Worm (Caenorhabditis elegans): Measurements from ENCODE around the gene nspc-13.

nspc-13 gene

DNA sequence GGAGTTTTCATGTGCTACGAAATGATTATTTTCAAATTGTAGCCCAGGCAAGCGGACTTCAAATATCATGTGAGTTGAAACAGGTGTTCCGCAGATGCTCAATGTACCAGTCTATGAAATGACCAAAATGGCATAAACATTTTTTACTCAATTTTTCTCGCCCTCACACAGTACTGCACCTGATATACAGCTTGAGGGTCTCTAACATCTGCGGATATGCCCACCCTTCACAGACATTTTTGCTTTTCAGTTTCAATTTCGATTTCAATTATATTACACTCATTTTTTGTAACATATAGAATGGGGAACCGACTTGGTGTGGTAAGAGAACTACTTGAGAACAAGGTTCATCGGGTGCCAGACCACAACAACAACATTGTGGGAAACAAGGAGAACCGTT, 10.5 kb upstream of the nspc-13 start, which contains the start of gene F42F12.11:
F42F12.11 (plus strand) TSS at position 301 of the 400 bp plus-strand sequence.
- TF ChIP-seq unc-62 (GFP tag; optimal IDR thresholded peaks at IDR 0.05) = no peak

ce11 chrX:12347822-12348221, 9.4 kb upstream of the nspc-13 start:
- no peak for TF ChIP-seq unc-62 (GFP tag; optimal IDR thresholded peaks at IDR 0.05)

ce11 chrX:12348329-12348728, 8.9 kb upstream of the nspc-13 start, which contains the start of gene F42F12.14:
Gene F42F12.14 (plus strand): TSS chrX:12348629.
- no peak for TF ChIP-seq unc-62 (GFP tag; optimal IDR thresholded peaks at IDR 0.05)

ce11 chrX:12350207-12350606, 7.0 kb upstream of the nspc-13 start, which contains the start of gene F42F12.3:
Gene F42F12.3 (plus strand): TSS chrX:12350578.
- TF ChIP-seq unc-62 (GFP tag; optimal IDR thresholded peaks at IDR 0.05) = no peak

ce11 chrX:12352872-12353271, 4.4 kb upstream of the nspc-13 start, which contains the start of gene F42F12.4:
Gene F42F12.4 (minus strand): TSS chrX:12352947.
- no peak for TF ChIP-seq unc-62 (GFP tag; optimal IDR thresholded peaks at IDR 0.05)

- no peak for TF ChIP-seq unc-62 (GFP tag; optimal IDR thresholded peaks at IDR 0.05)
Measured at ce11 chrX:12356581-12356980, 646 bp upstream of the nspc-13 start, which contains the start of gene nspc-12. Gene nspc-12 (minus strand): TSS chrX:12356681.

DNA sequence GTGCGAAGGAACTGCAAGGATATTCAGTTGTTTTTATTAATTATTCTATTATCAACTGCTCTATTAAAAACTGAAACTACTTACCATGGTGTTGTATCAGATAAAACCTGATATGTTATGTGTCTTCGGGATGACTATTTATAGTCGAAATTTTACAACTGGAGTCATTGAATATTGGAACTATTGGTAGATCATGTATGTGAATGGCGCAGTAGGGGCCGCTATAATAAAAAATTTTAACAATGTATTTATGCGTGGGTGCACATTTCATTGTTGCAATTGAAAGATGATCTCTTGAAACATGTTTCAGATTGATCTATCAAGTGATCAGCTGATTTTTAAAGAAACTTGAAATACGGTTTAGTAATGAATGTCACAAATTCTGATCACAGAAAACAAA, 1.7 kb downstream of the nspc-13 start, which contains the start of gene nspc-14:
nspc-14 (minus strand) TSS at position 101 of the 400 bp plus-strand sequence.
- no peak for TF ChIP-seq unc-62 (GFP tag; optimal IDR thresholded peaks at IDR 0.05)

- no peak for TF ChIP-seq unc-62 (GFP tag; optimal IDR thresholded peaks at IDR 0.05)
Measured at ce11 chrX:12360444-12360843, 3.2 kb downstream of the nspc-13 start, which contains the start of the genes nspc-15 and F19H6.6. Gene nspc-15 (plus strand): TSS chrX:12360744. Gene F19H6.6 (plus strand): TSS chrX:12360827.

DNA sequence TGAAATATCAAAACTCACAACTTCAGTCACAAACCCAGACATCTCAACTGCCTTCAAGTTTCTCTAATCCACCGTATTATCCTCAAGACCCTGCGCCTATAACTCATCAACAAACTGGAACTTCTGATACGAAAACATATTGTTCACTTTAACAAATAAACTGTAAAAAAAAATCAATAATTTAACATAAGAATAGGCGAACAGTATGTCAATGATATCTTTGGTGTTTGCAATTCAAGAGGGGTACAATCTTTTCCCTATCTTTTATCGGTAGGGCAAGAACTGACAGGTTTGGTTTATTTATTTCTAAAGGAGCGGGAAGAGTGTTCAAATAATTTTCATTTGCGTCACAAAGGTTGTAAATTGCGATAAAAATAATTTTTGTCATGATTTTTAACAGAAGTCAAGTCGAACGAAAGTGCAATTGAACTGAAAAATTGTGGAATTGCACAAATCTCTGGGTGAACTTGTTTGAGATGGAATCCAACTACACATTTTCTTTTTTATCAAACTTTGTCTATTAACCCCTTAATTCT, 5.8 kb downstream of the nspc-13 start:
- peak; percentile 33 for TF ChIP-seq unc-62 (GFP tag; optimal IDR thresholded peaks at IDR 0.05)

DNA sequence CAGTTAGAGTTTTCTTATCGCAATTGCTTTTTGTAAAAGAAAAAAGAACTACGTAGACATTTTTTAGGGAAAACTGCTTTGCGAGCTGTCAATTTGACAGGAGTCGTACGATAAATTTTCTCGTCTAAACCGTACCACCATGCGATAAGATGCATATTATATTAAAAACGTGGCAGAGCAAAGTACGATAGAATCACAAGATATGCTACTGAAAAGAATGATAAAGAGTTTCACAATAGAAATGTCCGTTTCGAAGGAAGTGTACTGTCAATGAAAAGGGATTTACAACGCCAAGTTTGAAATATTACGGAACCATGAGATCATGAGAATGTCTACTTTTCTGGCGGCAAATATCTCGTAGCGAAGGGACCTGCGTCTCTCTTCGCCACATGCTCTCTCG, 7.6 kb downstream of the nspc-13 start, which contains the start of gene F19H6.5:
F19H6.5 (minus strand) TSS at position 101 of the 400 bp plus-strand sequence.
- TF ChIP-seq unc-62 (GFP tag; optimal IDR thresholded peaks at IDR 0.05) = no peak

DNA sequence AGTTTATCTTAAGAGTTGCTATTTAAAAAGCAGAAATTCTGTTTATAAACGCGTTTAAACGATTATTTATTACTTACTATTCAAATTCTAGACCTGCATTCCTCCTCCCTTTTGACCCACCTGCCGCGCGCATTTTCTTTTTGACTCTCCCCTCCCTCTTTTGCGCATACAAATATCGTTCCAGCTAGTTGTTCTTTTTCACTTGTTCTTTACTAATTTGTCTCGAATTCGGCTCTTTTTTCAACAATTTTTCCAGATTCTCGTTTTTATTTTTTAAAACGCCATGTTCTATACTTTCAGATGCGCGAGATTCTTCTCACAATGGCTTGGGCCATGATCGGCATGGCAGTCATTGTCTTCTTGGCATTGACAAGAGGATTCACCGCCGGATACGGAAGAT, 8.2 kb downstream of the nspc-13 start, which contains the start of gene F19H6.4:
F19H6.4 (plus strand) TSS at position 301 of the 400 bp plus-strand sequence.
- no peak for TF ChIP-seq unc-62 (GFP tag; optimal IDR thresholded peaks at IDR 0.05)

DNA sequence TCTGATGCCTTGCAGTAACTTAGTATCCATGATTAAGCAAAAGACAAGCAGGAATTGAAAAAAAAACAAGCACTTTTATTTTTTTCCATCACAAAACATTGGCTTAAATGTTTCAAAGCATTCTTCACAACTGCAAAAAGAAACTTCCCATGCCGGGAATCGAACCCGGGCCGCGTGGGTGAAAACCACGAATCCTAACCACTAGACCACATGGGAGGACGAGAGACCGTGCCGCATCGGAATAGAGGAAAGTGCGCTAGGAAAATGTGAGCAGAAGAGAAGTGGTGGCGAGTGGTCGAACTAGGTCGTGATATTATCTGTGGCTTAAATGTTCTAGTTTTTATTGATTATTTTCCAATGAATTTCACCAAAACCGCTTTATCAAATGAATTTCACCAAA, 10.3 kb downstream of the nspc-13 start:
- TF ChIP-seq unc-62 (GFP tag; optimal IDR thresholded peaks at IDR 0.05) = no peak

DNA sequence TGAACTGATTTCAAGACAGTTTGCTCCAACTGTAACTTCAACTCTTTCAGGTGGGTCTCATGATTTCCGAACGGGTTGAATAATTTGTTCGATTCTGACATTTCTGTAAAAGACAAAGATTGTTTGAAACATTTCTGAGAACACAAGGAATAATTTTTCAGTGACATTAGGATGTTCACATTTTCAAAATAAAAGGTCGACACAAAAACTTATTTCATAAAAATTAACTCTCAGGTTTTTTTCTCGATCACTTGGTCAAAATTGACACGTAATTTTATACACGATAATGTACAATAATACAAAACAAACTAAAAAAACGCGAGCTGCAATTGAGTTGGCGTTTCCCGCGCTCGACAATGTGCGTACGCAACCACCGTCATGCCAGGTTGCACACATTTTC, 14.1 kb downstream of the nspc-13 start, which contains the start of gene rif-1.2:
rif-1.2 (minus strand) TSS at position 101 of the 400 bp plus-strand sequence.
- TF ChIP-seq unc-62 (GFP tag; optimal IDR thresholded peaks at IDR 0.05) = no peak

- TF ChIP-seq unc-62 (GFP tag; optimal IDR thresholded peaks at IDR 0.05) = no peak
Measured at ce11 chrX:12375783-12376182, 18.6 kb downstream of the nspc-13 start.

- no peak for TF ChIP-seq unc-62 (GFP tag; optimal IDR thresholded peaks at IDR 0.05)
Measured at ce11 chrX:12378293-12378692, 21.1 kb downstream of the nspc-13 start, which contains the start of gene glb-13. Gene glb-13 (minus strand): TSS chrX:12378393.

ce11 chrX:12391380-12391779, 34.2 kb downstream of the nspc-13 start, which contains the start of gene nekl-3:
Gene nekl-3 (minus strand): TSS chrX:12391480.
- no peak for TF ChIP-seq unc-62 (GFP tag; optimal IDR thresholded peaks at IDR 0.05)

DNA sequence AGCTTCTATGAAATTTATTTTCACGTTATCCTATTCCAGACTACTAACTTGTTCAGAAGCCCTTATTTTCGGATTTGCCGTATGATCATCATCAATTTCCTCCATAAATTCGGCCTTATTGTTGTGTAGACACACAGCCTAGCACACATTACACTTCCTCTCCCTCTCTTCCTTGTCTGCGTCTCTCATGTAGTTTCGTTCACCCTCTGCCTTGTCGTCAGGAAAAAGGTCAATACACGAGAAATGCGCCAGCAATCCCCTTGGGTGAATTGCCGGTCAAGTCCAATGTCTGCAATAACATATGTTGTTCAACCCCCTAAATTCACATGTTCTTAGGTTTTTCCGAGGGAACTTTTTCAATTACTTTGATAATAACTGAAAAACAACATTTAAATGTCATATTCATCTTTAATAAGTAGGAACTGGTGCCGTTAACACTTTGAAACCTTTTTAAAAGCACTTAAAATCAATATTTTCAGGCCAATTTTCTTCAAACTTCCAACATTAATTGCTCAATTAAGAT, 36.6 kb downstream of the nspc-13 start, which contains the start of gene F17E5.2:
F17E5.2 (plus strand) TSS at position 473 of the 523 bp plus-strand sequence.
- no peak for TF ChIP-seq unc-62 (GFP tag; optimal IDR thresholded peaks at IDR 0.05)

Data from whole organism, dauer.